Fruit fly (Drosophila melanogaster): ENCODE data around the gene hyx.

- TF ChIP-seq Myc (optimal IDR thresholded peaks at IDR 0.05) = no peak
- no peak for TF ChIP-seq h (optimal IDR thresholded peaks at IDR 0.05)
- no peak for TF ChIP-seq psq (optimal IDR thresholded peaks at IDR 0.05)
These were observed 10.8 kb downstream of the hyx start for dm6 chr3R:9049091-9049981.
